Worm (Caenorhabditis elegans): ENCODE results near the gene grl-2.

grl-2 gene

DNA sequence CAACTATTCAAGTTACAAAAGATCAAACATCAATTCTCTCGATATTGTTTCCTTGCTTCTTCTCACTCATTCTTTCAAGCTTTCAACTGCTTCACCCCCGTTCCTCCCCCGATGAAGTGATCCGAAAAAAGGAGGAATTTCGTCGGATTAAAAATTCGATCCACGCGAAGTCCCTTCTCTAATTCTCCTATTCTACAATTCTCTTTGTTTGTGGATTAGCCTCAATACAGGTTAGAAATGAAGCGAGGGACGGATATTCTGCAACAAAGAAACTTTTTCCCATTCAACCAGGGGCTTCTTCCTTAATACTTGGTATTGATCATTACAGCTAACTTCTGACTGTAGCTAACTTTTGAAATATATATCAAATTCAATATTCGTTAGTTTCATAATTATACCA is at the start of gene grl-2:
Gene grl-2, plus strand, starts transcription at position 301 of the 400 bp plus-strand sequence.
- no peak for TF ChIP-seq unc-62 (GFP tag; optimal IDR thresholded peaks at IDR 0.05)

- TF ChIP-seq unc-62 (GFP tag; optimal IDR thresholded peaks at IDR 0.05): no peak
Observed at ce11 chrV:12895772-12896171, 49.1 kb upstream of the grl-2 start, which contains the start of gene ttbk-7. ttbk-7 (minus strand) TSS chrV:12895872.

DNA sequence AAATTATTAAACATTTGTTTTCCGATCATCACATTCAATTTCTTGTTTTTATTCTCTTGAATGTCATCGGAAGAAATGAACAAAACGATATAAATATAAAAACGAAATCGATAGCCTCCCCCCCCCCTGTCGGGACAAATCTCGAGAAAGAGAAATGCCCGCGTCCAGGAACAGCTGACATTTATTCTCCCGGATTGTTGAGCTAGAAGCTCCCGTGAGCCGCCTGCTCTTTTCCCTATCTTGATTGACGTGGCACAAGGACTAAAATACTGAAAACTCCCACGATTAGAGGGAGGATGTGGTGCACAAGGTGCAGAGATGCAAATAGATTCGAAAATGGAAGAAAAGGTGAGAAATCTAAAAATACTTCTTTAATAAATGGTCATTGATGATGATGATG is 48.0 kb upstream of the grl-2 start:
- TF ChIP-seq unc-62 (GFP tag; optimal IDR thresholded peaks at IDR 0.05): no peak

DNA sequence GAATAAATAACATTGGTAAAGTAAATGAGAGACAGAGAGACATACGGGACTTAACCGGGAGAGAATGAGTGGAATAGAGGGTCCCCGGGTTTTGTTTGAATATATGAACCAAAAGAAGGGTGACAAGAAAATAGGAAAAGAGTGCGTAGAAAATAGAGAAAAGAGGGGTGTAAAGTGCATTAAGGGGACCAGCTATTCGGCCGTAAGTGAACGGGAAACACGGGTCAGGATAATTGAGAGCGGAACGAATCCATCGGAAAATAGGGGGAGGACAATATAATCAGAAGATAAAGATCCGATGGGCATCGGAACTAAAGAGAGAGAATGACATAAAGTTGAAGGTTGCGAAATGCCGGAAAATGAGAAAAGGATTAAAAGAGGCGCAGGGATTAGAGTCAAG is 47.5 kb upstream of the grl-2 start:
- no peak for TF ChIP-seq unc-62 (GFP tag; optimal IDR thresholded peaks at IDR 0.05)

ce11 chrV:12898583-12899232 is 46.2 kb upstream of the grl-2 start:
- no peak for TF ChIP-seq unc-62 (GFP tag; optimal IDR thresholded peaks at IDR 0.05)

DNA sequence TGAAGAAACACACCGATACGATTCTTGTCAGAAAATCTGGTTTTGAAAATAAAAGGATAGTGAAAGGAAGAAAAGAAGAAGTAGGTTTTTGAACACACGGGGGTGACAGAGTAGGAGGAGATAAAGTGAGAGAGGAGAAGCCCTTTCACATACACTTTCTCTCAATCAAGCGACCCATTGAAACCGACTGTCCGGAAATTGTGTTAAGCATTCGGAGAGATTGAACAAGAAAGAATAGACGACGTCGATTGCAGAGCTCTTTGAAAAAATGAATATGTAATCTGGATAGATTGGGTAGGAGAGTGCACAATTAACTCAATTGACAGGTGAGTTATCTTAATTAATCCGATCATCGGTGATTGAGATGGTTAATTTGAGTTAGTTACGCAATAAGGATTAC is 43.6 kb upstream of the grl-2 start:
- no peak for TF ChIP-seq unc-62 (GFP tag; optimal IDR thresholded peaks at IDR 0.05)

- TF ChIP-seq unc-62 (GFP tag; optimal IDR thresholded peaks at IDR 0.05): no peak
Observed at ce11 chrV:12904054-12904453, 40.8 kb upstream of the grl-2 start, which contains the start of gene ttr-27. ttr-27 (minus strand) TSS chrV:12904098.

- no peak for TF ChIP-seq unc-62 (GFP tag; optimal IDR thresholded peaks at IDR 0.05)
Observed at ce11 chrV:12905074-12905473, 39.8 kb upstream of the grl-2 start, which contains the start of gene ttr-28. ttr-28 (minus strand) TSS chrV:12905174.

- TF ChIP-seq unc-62 (GFP tag; optimal IDR thresholded peaks at IDR 0.05): no peak
Observed at ce11 chrV:12906732-12907131, 38.1 kb upstream of the grl-2 start, which contains the start of gene ttr-29. ttr-29 (minus strand) TSS chrV:12906832.

ce11 chrV:12907436-12907835 is 37.4 kb upstream of the grl-2 start:
- no peak for TF ChIP-seq unc-62 (GFP tag; optimal IDR thresholded peaks at IDR 0.05)

DNA sequence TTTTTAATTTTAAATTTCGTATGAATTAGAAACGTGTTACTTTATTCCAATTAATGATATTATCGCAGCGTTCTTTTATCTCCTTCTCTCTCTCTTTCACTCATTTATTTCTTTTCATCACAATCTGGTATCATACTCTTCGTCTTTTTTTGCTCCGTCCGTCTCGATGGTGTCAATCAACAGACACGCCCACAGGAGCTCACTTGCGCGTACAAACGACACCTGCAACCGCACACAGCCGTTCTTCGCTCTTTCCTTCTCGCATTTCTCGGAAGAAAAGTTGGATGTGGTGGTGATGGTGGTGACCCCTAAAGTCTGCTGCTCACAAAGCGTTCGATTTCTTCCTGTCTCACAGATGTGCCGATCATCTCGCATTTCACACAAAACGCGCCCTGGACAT is 36.3 kb upstream of the grl-2 start:
- TF ChIP-seq unc-62 (GFP tag; optimal IDR thresholded peaks at IDR 0.05): no peak

DNA sequence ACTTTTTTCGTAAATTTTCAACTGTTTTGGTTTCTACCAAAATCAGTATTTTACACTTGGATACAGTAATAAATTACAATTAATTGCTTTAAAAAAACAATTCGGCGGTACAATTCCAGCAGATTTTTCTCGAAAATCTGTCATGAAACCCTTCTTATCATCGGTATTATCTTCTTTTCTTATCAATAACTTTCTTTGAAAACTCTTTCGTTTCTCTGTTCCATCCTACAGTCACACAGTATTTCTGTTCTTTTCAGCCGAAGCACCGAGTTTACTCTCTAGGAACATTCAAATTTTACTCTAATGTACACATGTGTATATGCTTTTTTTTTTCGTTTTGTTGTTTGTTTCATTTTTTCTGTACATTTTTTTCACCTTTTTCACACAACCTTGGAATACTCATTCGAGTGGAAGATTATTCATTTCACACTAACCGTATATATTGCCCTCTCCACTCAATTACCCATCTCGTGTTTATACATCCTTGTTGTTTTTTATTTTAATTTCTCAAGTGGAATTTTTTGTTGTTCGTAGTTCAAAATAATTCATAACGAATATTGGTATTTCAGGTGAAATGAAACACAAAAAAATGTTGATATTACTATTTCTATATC is 35.2 kb upstream of the grl-2 start, which contains the start of gene nid-1:
Gene nid-1, plus strand, starts transcription at position 564 of the 614 bp plus-strand sequence.
- TF ChIP-seq unc-62 (GFP tag; optimal IDR thresholded peaks at IDR 0.05): no peak

DNA sequence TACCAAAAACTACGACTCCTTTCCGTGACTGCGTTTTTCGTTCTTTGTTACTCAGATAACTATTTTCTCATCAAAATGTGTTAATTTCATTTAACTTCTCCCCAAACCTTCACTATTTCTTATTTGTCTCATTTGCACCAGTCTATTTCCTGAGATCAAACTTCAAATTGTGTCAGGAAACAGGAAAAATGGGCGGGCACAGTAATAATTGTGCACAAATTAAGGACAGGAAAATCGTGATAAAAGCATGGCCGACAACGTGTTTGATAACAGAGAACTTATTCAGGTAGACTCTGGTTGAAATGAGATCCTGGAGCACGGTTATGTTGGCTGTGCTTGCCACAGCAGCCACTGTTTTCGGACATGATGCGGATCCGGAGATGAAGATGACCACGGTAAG is 25.2 kb upstream of the grl-2 start, which contains the start of gene lipl-1:
Gene lipl-1, plus strand, starts transcription at position 282 of the 400 bp plus-strand sequence.
- no peak for TF ChIP-seq unc-62 (GFP tag; optimal IDR thresholded peaks at IDR 0.05)

DNA sequence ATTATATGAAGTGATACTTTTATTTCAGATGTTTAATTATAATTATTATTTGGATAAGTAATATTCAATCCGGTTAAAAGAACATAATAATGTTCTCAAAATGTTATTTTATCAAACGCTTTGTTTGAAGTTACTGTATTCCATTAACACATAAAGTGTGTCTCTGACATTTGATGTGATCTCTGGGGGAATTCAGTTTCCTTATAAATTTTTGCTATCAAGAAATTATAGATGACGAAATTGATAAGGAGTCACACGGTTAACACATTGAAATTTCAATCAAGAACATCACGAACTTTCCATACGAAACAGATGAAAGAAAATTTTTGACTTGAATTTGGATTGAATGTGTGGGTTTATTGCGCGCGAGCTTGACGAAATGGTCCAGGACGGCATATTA is 23.2 kb upstream of the grl-2 start:
- TF ChIP-seq unc-62 (GFP tag; optimal IDR thresholded peaks at IDR 0.05): no peak

ce11 chrV:12922308-12922707 is 22.6 kb upstream of the grl-2 start, which contains the start of gene dhrs-4:
dhrs-4 (plus strand) TSS chrV:12922608.
- TF ChIP-seq unc-62 (GFP tag; optimal IDR thresholded peaks at IDR 0.05): no peak

DNA sequence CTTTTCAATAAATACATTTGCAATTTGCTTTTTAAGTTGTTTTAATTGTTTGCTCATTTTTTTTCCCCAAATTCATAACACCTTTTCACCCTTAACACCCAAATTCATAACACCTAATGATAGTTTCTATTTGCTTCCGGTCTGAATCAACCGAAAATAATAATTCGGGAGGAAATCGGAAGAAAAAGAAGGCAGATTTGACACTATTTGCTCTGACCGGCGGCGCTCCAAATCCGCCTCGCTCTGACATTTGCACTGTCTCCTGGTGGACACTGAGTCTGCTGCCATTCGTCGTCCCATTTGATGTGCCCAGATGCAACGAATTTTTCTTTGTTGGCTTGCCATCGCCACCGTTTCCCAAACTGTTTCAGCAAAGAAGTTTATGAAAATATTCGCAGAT is 20.7 kb upstream of the grl-2 start, which contains the start of gene pqn-67:
Gene pqn-67, plus strand, starts transcription at position 301 of the 400 bp plus-strand sequence.
- no peak for TF ChIP-seq unc-62 (GFP tag; optimal IDR thresholded peaks at IDR 0.05)
